Worm (Caenorhabditis elegans): ENCODE data around the gene C17G10.10.

The C17G10.10 gene

DNA sequence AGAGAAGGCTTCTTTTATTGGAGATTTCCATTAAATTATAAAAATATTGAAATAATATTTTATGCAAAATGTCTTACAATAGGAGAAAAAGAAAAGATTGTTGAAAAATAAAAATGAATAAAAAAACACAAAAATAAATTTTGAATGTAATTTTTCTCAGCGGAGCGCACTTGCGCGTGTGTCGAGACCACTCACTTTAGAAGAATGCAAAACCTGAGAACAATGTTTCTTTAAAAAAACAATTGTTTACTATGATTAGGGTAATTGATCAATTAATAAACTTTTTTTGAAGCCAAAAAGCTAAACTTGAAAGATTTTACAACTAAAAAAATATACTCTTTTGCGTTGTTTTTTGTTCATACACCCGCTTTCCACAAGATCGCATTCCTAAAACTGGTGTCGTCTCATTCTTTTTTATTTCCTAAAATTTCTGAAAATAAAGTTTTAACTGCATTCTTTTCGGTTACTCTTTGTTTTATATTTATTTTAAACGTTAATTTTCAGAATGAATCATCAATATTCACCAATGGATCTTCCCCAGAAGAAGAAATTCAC lies 4.9 kb downstream of the C17G10.10 start, which contains the start of gene ttc-4 (continued):
- TF ChIP-seq ref-2 (tag; optimal IDR thresholded peaks at IDR 0.05) (peak; percentile 5), hlh-8 (tag; optimal IDR thresholded peaks at IDR 0.05) (peak; percentile 58), ceh-9 (tag; optimal IDR thresholded peaks at IDR 0.05) (no peak), ama-1 (optimal IDR thresholded peaks at IDR 0.05) (no peak), F13H6.1 (tag; optimal IDR thresholded peaks at IDR 0.05) (peak; percentile 54), unc-42 (tag; optimal IDR thresholded peaks at IDR 0.05) (peak; percentile 64), madf-2 (tag; optimal IDR thresholded peaks at IDR 0.05) (no peak), lim-6 (tag; optimal IDR thresholded peaks at IDR 0.05) (peak; percentile 27), tbx-2 (tag; optimal IDR thresholded peaks at IDR 0.05) (peak; percentile 80), mec-3 (tag; optimal IDR thresholded peaks at IDR 0.05; ENCODE audit: borderline replicate concordance) (no peak), ceh-14 (tag; optimal IDR thresholded peaks at IDR 0.05) (peak; percentile 52), sox-4 (tag; optimal IDR thresholded peaks at IDR 0.05) (no peak), che-1 (tag; optimal IDR thresholded peaks at IDR 0.05) (no peak), fkh-10 (GFP tag; optimal IDR thresholded peaks at IDR 0.05) (no peak), zip-5 (tag; optimal IDR thresholded peaks at IDR 0.05) (peak; percentile 71), dve-1 (tag; optimal IDR thresholded peaks at IDR 0.05) (no peak), ceh-2 (tag; optimal IDR thresholded peaks at IDR 0.05) (peak; percentile 33), pha-4 (tag; optimal IDR thresholded peaks at IDR 0.05) (no peak), tbx-7 (tag; optimal IDR thresholded peaks at IDR 0.05) (peak; percentile 8), ahr-1 (tag; optimal IDR thresholded peaks at IDR 0.05) (peak; percentile 22)

DNA sequence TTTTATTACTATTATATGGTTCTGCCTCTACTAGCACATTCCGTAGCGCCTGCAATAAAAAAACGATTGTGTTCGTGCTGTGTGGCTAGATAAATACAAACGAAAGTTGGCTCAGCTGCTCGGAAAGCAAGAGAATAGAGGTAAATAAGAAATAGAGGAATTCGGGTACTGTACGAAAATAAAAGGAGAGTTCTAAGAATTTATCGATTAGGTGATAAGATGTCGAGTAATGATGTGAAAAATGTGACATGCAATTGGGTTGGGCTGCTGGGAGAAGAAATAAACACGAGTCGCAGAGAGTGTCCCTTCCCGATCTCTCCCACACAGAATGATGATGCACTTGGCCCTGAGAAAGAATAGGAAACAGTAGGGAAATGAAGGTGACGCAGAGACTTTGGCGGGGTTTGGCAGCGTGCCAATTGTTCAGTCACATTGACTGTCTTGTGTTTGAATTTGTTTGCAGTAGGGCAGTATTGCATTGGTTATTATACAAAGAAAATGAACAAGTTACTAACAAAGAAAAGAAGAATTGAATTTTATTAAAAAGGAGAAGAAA lies 5.7 kb downstream of the C17G10.10 start, which contains the start of gene cdc-14:
Gene cdc-14 (minus strand): TSS at position 51 of the 556 bp plus-strand sequence.
- TF ChIP-seq rnt-1 (tag; optimal IDR thresholded peaks at IDR 0.05), result peak; percentile 37
- no peak for TF ChIP-seq fkh-6 (tag; optimal IDR thresholded peaks at IDR 0.05)
- TF ChIP-seq dve-1 (tag; optimal IDR thresholded peaks at IDR 0.05), result no peak
- peak; percentile 65 for TF ChIP-seq ceh-31 (tag; optimal IDR thresholded peaks at IDR 0.05)
- TF ChIP-seq hlh-8 (tag; optimal IDR thresholded peaks at IDR 0.05), result peak; percentile 13
- TF ChIP-seq unc-42 (tag; optimal IDR thresholded peaks at IDR 0.05), result peak; percentile 59
- TF ChIP-seq Y22D7AL.16 (tag; optimal IDR thresholded peaks at IDR 0.05), result no peak
- TF ChIP-seq sox-2 (GFP tag; IDR thresholded peaks at IDR 0.05), result peak; percentile 18; the same call in 1 of the 2 replicates
- TF ChIP-seq fax-1 (tag; optimal IDR thresholded peaks at IDR 0.05), result no peak
- no peak for TF ChIP-seq ahr-1 (tag; optimal IDR thresholded peaks at IDR 0.05)
- TF ChIP-seq sdc-2 (tag; optimal IDR thresholded peaks at IDR 0.05), result peak; percentile 33
- no peak for TF ChIP-seq pha-2 (tag; optimal IDR thresholded peaks at IDR 0.05)
- peak; percentile 95 for TF ChIP-seq hlh-30 (tag; optimal IDR thresholded peaks at IDR 0.05; ENCODE audit: insufficient read depth)
- TF ChIP-seq ceh-18 (tag; optimal IDR thresholded peaks at IDR 0.05), result peak; percentile 81
- peak; percentile 56 for TF ChIP-seq ref-2 (tag; optimal IDR thresholded peaks at IDR 0.05)
- peak; percentile 64 for TF ChIP-seq unc-55 (GFP tag; optimal IDR thresholded peaks at IDR 0.05)
- TF ChIP-seq hlh-6 (tag; optimal IDR thresholded peaks at IDR 0.05), result peak; percentile 38
- no peak for TF ChIP-seq hlh-13 (GFP tag; optimal IDR thresholded peaks at IDR 0.05)
- peak; percentile 76 for TF ChIP-seq tbx-2 (tag; optimal IDR thresholded peaks at IDR 0.05)
- TF ChIP-seq ceh-45 (GFP tag; IDR thresholded peaks at IDR 0.05), result 0 out of 2 replicates have a peak, but pooled peaks have one; percentile 24
- peak; percentile 57 for TF ChIP-seq elt-2 (tag; optimal IDR thresholded peaks at IDR 0.05)
- TF ChIP-seq ceh-34 (tag; optimal IDR thresholded peaks at IDR 0.05), result peak; percentile 69
- TF ChIP-seq mec-3 (tag; optimal IDR thresholded peaks at IDR 0.05; ENCODE audit: borderline replicate concordance), result no peak
- TF ChIP-seq nfya-1 (tag; optimal IDR thresholded peaks at IDR 0.05), result peak; percentile 72
- no peak for TF ChIP-seq pros-1 (tag; optimal IDR thresholded peaks at IDR 0.05)

DNA sequence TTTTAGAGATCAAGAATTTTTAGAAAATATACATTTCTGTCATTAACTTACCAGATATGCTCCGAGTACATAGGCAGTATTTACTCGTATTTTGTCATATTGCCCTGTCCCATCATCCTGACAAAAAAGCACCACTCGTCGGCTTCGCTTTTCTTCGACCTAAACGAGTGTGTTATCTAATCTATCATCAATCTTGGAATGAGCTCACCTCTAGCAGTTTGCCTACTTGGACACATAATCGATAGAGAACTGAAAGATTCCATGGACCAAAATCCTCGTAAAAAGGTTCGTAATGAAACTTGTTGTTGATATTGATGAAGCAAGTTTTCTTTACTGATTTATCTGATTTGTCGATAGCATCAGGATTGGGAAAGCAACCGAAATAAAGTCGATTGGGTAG lies 6.3 kb downstream of the C17G10.10 start:
- no peak for TF ChIP-seq pat-9 (tag; optimal IDR thresholded peaks at IDR 0.05)
- no peak for TF ChIP-seq ceh-19 (GFP tag; optimal IDR thresholded peaks at IDR 0.05)
- TF ChIP-seq lim-6 (tag; optimal IDR thresholded peaks at IDR 0.05), result no peak
- no peak for TF ChIP-seq npax-4 (tag; optimal IDR thresholded peaks at IDR 0.05)
- TF ChIP-seq ceh-18 (tag; optimal IDR thresholded peaks at IDR 0.05), result no peak
- no peak for TF ChIP-seq madf-2 (tag; optimal IDR thresholded peaks at IDR 0.05)
- no peak for TF ChIP-seq ttx-3 (tag; optimal IDR thresholded peaks at IDR 0.05)
- no peak for TF ChIP-seq sox-2 (GFP tag; IDR thresholded peaks at IDR 0.05)
- no peak for TF ChIP-seq ahr-1 (tag; optimal IDR thresholded peaks at IDR 0.05)
- TF ChIP-seq ceh-6 (GFP tag; optimal IDR thresholded peaks at IDR 0.05), result no peak
- TF ChIP-seq pha-2 (tag; optimal IDR thresholded peaks at IDR 0.05), result no peak
- no peak for TF ChIP-seq C38D4.7 (GFP tag; optimal IDR thresholded peaks at IDR 0.05)
- no peak for TF ChIP-seq tbx-2 (tag; optimal IDR thresholded peaks at IDR 0.05)
- TF ChIP-seq pqm-1 (tag; optimal IDR thresholded peaks at IDR 0.05), result no peak
- no peak for TF ChIP-seq sox-4 (tag; optimal IDR thresholded peaks at IDR 0.05)
- no peak for TF ChIP-seq odd-2 (tag; optimal IDR thresholded peaks at IDR 0.05)
- TF ChIP-seq hlh-30 (tag; optimal IDR thresholded peaks at IDR 0.05; ENCODE audit: insufficient read depth), result no peak
- no peak for TF ChIP-seq F13H6.1 (tag; optimal IDR thresholded peaks at IDR 0.05)
- TF ChIP-seq gmeb-2 (tag; optimal IDR thresholded peaks at IDR 0.05), result no peak
